Worm (Caenorhabditis elegans): ENCODE measurements around the gene taf-6.1.

ce11 chrII:1104409-1104808, 23.4 kb upstream of the taf-6.1 start, which contains the start of gene T13B5.9:
- TF ChIP-seq R02D3.7 (tag; optimal IDR thresholded peaks at IDR 0.05) (no peak), unc-62 (GFP tag; optimal IDR thresholded peaks at IDR 0.05) (no peak)

Data from whole organism, L2 larva.